Worm (Caenorhabditis elegans) whole organism, L2 larva: Measurements from ENCODE around the gene F16G10.9.

Experiments used
- F13H6.1 ChIP-seq: sonication (generic microtip); optimal IDR thresholded peaks from 2 replicates; lab custom pipeline; 2016; ENCODE audit warnings: missing genetic modification characterization, missing compliant biosample characterization
- R02D3.7 ChIP-seq: fragments of 150-350 bp; optimal IDR thresholded peaks from 2 replicates; lab custom pipeline; 2014; ENCODE audit warnings: missing biosample characterization, missing genetic modification characterization
- ZK546.5 ChIP-seq: sonication (generic microtip); optimal IDR thresholded peaks from 2 replicates; lab custom pipeline; 2017; ENCODE audit warnings: missing biosample characterization, missing genetic modification characterization
- alr-1 ChIP-seq: fragments of 150-350 bp; optimal IDR thresholded peaks from 2 replicates; lab custom pipeline; 2014; ENCODE audit warnings: missing biosample characterization, missing genetic modification characterization
- ama-1 ChIP-seq: fragments of 150-350 bp; optimal IDR thresholded peaks from 2 replicates; lab custom pipeline; 2018; ENCODE audit warnings: inconsistent platforms
- blmp-1 ChIP-seq: sonication (generic microtip); optimal IDR thresholded peaks from 2 replicates; lab custom pipeline; 2017; ENCODE audit warnings: missing genetic modification characterization, mild to moderate bottlenecking, missing compliant biosample characterization, antibody characterized with exemption, moderate library complexity; ENCODE audit not compliant: insufficient read depth
- ceh-16 ChIP-seq: fragments of 150-350 bp; optimal IDR thresholded peaks from 2 replicates; lab custom pipeline; 2014; ENCODE audit warnings: missing biosample characterization, missing genetic modification characterization
- crh-2 ChIP-seq: sonication (generic microtip); optimal IDR thresholded peaks from 2 replicates; lab custom pipeline; 2017; ENCODE audit warnings: missing biosample characterization, missing genetic modification characterization
- dmd-4 ChIP-seq: sonication (generic microtip); optimal IDR thresholded peaks from 2 replicates; lab custom pipeline; 2017; ENCODE audit warnings: missing biosample characterization, missing genetic modification characterization
- elt-1 ChIP-seq: fragments of 150-350 bp; optimal IDR thresholded peaks from 2 replicates; lab custom pipeline; 2014; ENCODE audit warnings: missing biosample characterization, missing genetic modification characterization
- elt-3 ChIP-seq: sonication (generic microtip); optimal IDR thresholded peaks from 2 replicates; lab custom pipeline; 2017; ENCODE audit warnings: missing biosample characterization, missing genetic modification characterization
- fos-1 ChIP-seq: fragments of 150-350 bp; optimal IDR thresholded peaks from 2 replicates; lab custom pipeline; 2014; ENCODE audit warnings: missing biosample characterization, missing genetic modification characterization
- gmeb-1 ChIP-seq: fragments of 150-350 bp; optimal IDR thresholded peaks from 2 replicates; lab custom pipeline; 2014; ENCODE audit warnings: missing biosample characterization, missing genetic modification characterization
- lin-11 ChIP-seq: fragments of 150-350 bp; sonication (generic microtip); optimal IDR thresholded peaks from 2 replicates; lab custom pipeline; 2014; ENCODE audit warnings: missing biosample characterization, missing genetic modification characterization, inconsistent platforms, mixed read lengths
- lin-13 ChIP-seq: fragments of 150-350 bp; optimal IDR thresholded peaks from 2 replicates; lab custom pipeline; 2014; ENCODE audit warnings: missing biosample characterization, missing genetic modification reagents, missing genetic modification characterization
- lsy-2 ChIP-seq, 2 experiments: fragments of 150-350 bp in 1 of 2; sonication (generic microtip) in 1 of 2; optimal IDR thresholded peaks; 2 replicates each; lab custom pipeline; 2014 to 2017; ENCODE audit warnings: missing biosample characterization in 2 of 2, missing genetic modification characterization in 2 of 2
- mab-5 ChIP-seq: fragments of 150-350 bp; optimal IDR thresholded peaks from 2 replicates; lab custom pipeline; 2014; ENCODE audit warnings: missing biosample characterization, missing genetic modification characterization
- mdl-1 ChIP-seq, 2 experiments: fragments of 150-350 bp in 1 of 2; sonication (generic microtip) in 1 of 2; optimal IDR thresholded peaks; 2 replicates each; lab custom pipeline; 2017; ENCODE audit warnings: missing biosample characterization in 2 of 2, missing genetic modification characterization in 2 of 2
- nhr-10 ChIP-seq: sonication (generic microtip); optimal IDR thresholded peaks from 2 replicates; lab custom pipeline; 2017; ENCODE audit warnings: missing biosample characterization, missing genetic modification characterization
- nhr-129 ChIP-seq: fragments of 150-350 bp; optimal IDR thresholded peaks from 2 replicates; lab custom pipeline; 2014; ENCODE audit warnings: missing biosample characterization, missing genetic modification characterization
- nhr-21 ChIP-seq: fragments of 150-350 bp; optimal IDR thresholded peaks from 2 replicates; lab custom pipeline; 2014; ENCODE audit warnings: missing biosample characterization, missing genetic modification characterization
- nhr-25 ChIP-seq: fragments of 150-350 bp; sonication (generic microtip); optimal IDR thresholded peaks from 3 replicates; lab custom pipeline; 2014; ENCODE audit warnings: missing biosample characterization, missing genetic modification characterization
- nhr-6 ChIP-seq: fragments of 150-350 bp; optimal IDR thresholded peaks from 2 replicates; lab custom pipeline; 2014; ENCODE audit warnings: missing biosample characterization, missing genetic modification characterization
- peb-1 ChIP-seq: fragments of 150-350 bp; optimal IDR thresholded peaks from 2 replicates; lab custom pipeline; 2014; ENCODE audit warnings: missing biosample characterization, missing genetic modification characterization
- sem-4 ChIP-seq: fragments of 150-350 bp; optimal IDR thresholded peaks from 2 replicates; lab custom pipeline; 2014; ENCODE audit warnings: missing biosample characterization, missing genetic modification reagents, missing genetic modification characterization
- sma-9 ChIP-seq, 2 experiments: fragments of 150-350 bp in 1 of 2; sonication (generic microtip) in 1 of 2; optimal IDR thresholded peaks; 2 replicates each; lab custom pipeline; 2014 to 2016; ENCODE audit warnings: missing genetic modification characterization in 2 of 2, mild to moderate bottlenecking in 1 of 2, missing biosample characterization in 1 of 2, missing compliant biosample characterization in 1 of 2, missing genetic modification reagents in 1 of 2, moderate library complexity in 1 of 2
- snpc-4 ChIP-seq: fragments of 150-350 bp; optimal IDR thresholded peaks from 2 replicates; lab custom pipeline; 2014; ENCODE audit warnings: missing biosample characterization, missing genetic modification characterization
- unc-39 ChIP-seq: fragments of 150-350 bp; optimal IDR thresholded peaks from 2 replicates; lab custom pipeline; 2014; ENCODE audit warnings: missing biosample characterization, missing genetic modification characterization
- unc-55 ChIP-seq: fragments of 150-350 bp; sonication (generic microtip); optimal IDR thresholded peaks from 3 replicates; lab custom pipeline; 2014; ENCODE audit warnings: missing biosample characterization, missing genetic modification reagents, missing genetic modification characterization
- zag-1 ChIP-seq: fragments of 150-350 bp; optimal IDR thresholded peaks from 2 replicates; lab custom pipeline; 2014; ENCODE audit warnings: missing biosample characterization, missing genetic modification characterization
- ztf-1 ChIP-seq: fragments of 200-800 bp; sonication (Bioruptor generic); conservative IDR thresholded peaks from 2 replicates; pipeline ENCODE4 v1.3.6; 2022; ENCODE audit warnings: missing genetic modification characterization, missing compliant biosample characterization
- ztf-11 ChIP-seq: sonication (generic microtip); optimal IDR thresholded peaks from 2 replicates; lab custom pipeline; 2017; ENCODE audit warnings: missing biosample characterization, missing genetic modification characterization
- ztf-4 ChIP-seq: fragments of 150-350 bp; optimal IDR thresholded peaks from 2 replicates; lab custom pipeline; 2014; ENCODE audit warnings: missing biosample characterization, missing genetic modification characterization

F16G10.9 gene

DNA sequence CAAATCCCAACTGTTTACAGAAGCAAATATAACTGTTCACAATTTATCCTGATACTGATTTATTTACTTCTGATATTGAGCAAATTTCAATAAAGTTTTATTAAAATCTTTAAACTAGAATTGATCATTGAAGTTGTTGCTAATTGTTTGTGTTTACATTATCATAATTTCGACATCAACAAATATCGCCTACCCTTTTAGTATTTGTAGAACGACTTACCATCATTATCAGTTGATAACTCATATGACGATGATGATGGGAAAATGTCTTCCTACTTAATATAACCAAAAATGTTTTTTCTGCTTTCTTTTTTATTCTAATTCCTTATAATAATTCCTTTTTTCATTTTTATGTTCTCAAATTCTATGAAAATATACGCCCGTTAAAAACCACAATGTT lies 35.3 kb upstream of the F16G10.9 start:
- peak; percentile 2 for TF ChIP-seq crh-2
- peak; percentile 76 for TF ChIP-seq nhr-129 (tag; lab: Kevin White, UChicago)
- TF ChIP-seq fos-1 = peak; percentile 38
- no peak for TF ChIP-seq sem-4
- TF ChIP-seq gmeb-1 (tag; lab: Kevin White, UChicago) = peak; percentile 1
- TF ChIP-seq mdl-1 (tag; optimal IDR thresholded peaks at IDR 0.05; lab: Kevin White, UChicago) = no peak

DNA sequence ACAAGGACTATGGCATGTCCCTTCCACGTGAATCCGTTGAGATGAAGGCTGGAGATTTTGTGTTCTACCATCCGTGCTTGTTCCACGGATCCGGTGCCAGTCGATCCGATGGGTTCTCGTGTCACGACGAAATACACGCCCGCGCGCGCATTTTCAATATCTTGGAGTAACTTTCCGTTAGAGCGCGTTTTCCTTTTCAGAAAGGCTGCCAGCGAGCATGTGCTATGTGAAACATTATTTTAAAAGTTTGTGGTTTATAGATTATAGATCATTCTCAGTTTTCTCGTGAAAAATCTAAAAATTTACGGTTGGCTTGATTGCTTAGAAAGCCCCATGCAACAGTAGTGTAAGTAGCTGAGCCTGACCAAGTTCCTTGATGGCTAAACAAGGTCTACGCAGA lies 33.4 kb upstream of the F16G10.9 start, which contains the start of gene fbxc-20:
Gene fbxc-20, plus strand, starts transcription at position 301 of the 400 bp plus-strand sequence.
- no peak for TF ChIP-seq lsy-2 (tag; optimal IDR thresholded peaks at IDR 0.05; lab: Kevin White, UChicago)
- no peak for TF ChIP-seq ztf-11 (tag; lab: Kevin White, UChicago)
- TF ChIP-seq ztf-1 = no peak
- TF ChIP-seq lin-13 (GFP tag; lab: Kevin White, UChicago) = no peak
- no peak for TF ChIP-seq elt-3 (tag; lab: Kevin White, UChicago)
- TF ChIP-seq ztf-4 (tag; lab: Kevin White, UChicago) = no peak
- no peak for TF ChIP-seq F13H6.1

DNA sequence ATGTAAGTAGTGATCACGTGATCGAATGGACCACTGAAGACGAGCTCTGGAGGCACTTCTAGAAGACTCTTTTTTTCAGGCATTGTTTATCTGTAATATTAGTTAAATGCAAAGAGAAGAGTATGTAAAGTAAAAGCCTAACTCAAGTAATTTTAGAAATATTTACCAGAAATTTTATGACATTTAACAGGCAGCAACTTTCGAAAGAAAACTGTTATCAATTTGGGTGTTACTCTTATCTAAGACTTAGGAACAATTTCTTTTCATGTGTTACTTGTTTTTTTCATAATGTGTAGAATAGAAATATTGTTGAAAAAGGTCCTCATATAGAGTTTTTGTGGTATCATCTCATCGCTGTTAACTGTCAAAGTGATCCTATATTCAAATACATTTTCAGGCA lies 32.5 kb upstream of the F16G10.9 start, which contains the start of the genes F42G2.5 and F42G2.7:
Gene F42G2.5, minus strand, starts transcription at position 101 of the 400 bp plus-strand sequence.
Gene F42G2.7, plus strand, starts transcription at position 270 of the 400 bp plus-strand sequence.
- peak; percentile 5 for TF ChIP-seq gmeb-1 (tag; lab: Kevin White, UChicago)
- TF ChIP-seq elt-1 (tag; lab: Kevin White, UChicago) = no peak
- no peak for TF ChIP-seq nhr-6
- TF ChIP-seq fos-1 = peak; percentile 32
- no peak for TF ChIP-seq zag-1 (tag; lab: Kevin White, UChicago)
- no peak for TF ChIP-seq mab-5
- no peak for TF ChIP-seq snpc-4 (tag; lab: Kevin White, UChicago)

DNA sequence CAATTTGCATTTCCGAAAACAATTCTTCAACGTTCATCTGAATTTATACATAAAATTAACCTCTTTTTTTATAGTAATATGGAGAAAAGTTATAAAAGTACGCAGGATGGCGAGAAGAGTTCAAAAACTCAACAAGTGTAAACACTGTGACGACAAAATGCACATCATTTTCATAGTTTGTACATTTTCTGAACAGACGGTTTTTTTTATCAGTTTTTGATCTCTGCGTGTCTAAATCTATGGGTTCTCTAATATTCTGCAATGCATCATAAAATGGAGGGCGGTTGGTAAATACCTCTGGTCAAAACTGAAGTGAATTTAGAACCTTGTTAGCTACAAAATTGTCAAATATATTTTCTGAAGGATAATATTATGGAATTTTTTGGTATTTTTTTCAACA lies 30.0 kb upstream of the F16G10.9 start, which contains the start of gene fbxa-4:
Gene fbxa-4, minus strand, starts transcription at position 93 of the 400 bp plus-strand sequence.
- TF ChIP-seq gmeb-1 (tag; lab: Kevin White, UChicago) (peak; percentile 6), fos-1 (peak; percentile 37), crh-2 (peak; percentile 5), alr-1 (tag; lab: Kevin White, UChicago) (no peak), ama-1 (lab: Kevin White, UChicago) (no peak)

DNA sequence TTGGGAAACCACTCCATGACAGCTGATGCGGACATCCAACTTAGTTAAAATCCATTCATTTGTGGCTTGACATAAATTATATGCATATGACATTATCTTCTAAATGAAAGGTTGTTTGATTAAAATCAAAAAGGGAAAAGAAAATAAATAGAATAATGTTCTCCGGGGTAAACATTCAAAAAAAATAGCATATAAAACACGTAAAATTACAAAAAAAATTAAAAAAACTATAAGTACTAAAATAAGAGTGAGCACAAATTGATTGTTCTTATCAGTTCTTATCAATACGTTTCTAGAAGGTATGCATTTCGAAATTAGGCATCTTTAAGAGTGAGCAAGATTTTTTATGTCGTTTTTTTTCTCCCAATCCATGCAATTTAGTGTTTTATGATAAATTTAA lies 27.3 kb upstream of the F16G10.9 start, which contains the start of gene fbxa-182:
Gene fbxa-182, minus strand, starts transcription at position 101 of the 400 bp plus-strand sequence.
- no peak for TF ChIP-seq ama-1 (lab: Kevin White, UChicago)
- no peak for TF ChIP-seq unc-39 (tag; lab: Kevin White, UChicago)
- TF ChIP-seq elt-3 (tag; lab: Kevin White, UChicago) = no peak
- TF ChIP-seq fos-1 = no peak
- no peak for TF ChIP-seq ztf-11 (tag; lab: Kevin White, UChicago)
- no peak for TF ChIP-seq sma-9 (GFP tag; optimal IDR thresholded peaks at IDR 0.05; lab: Kevin White, UChicago)
- no peak for TF ChIP-seq sma-9 (tag; optimal IDR thresholded peaks at IDR 0.05; lab: Kevin White, UChicago)
- TF ChIP-seq elt-1 (tag; lab: Kevin White, UChicago) = no peak
- TF ChIP-seq mdl-1 (tag; optimal IDR thresholded peaks at IDR 0.05; lab: Kevin White, UChicago) = no peak
- no peak for TF ChIP-seq ZK546.5 (tag; lab: Kevin White, UChicago)
- no peak for TF ChIP-seq lin-11
- TF ChIP-seq mab-5 = no peak
- TF ChIP-seq ceh-16 (tag; lab: Kevin White, UChicago) = no peak
- TF ChIP-seq ztf-1 = no peak
- no peak for TF ChIP-seq R02D3.7 (tag; lab: Kevin White, UChicago)
- no peak for TF ChIP-seq nhr-25 (tag; lab: Kevin White, UChicago)
- TF ChIP-seq dmd-4 = no peak
- no peak for TF ChIP-seq ztf-4 (tag; lab: Kevin White, UChicago)
- no peak for TF ChIP-seq blmp-1 (tag; lab: Kevin White, UChicago)
- no peak for TF ChIP-seq nhr-6

DNA sequence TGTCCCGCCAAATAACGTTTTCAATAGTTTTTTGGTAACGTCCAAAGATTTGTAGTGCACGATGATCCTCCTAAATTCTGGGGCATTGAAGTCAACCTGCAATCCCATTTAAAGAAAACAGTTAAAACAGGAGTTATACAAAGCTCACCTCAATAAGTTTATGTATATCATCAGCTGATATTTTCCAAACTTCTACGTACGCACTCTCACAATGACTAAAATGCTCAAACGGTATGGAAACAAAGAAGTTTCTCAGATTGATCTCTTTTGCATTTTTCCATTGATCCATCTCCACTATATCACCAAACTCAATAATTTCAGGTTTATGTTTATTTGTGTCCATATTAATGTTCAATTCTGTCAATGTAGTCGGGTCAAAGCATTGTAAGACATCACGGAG lies 26.2 kb upstream of the F16G10.9 start:
- TF ChIP-seq unc-55 (no peak), nhr-6 (no peak), nhr-21 (no peak), nhr-10 (tag; lab: Kevin White, UChicago) (no peak), peb-1 (no peak)
